Fruit fly (Drosophila melanogaster) whole organism, prepupa: ENCODE measurements around the gene Mgat3.

Source experiments
- Blimp-1 ChIP-seq: fragments of 200-800 bp; sonication (Bioruptor generic); optimal IDR thresholded peaks from 3 replicates; lab custom pipeline; 2017; ENCODE audit warnings: missing biosample characterization, missing genetic modification characterization, mild to moderate bottlenecking, moderate library complexity, missing genetic modification reagents
- CG10669 ChIP-seq: fragments of 200-800 bp; sonication (Bioruptor generic); optimal IDR thresholded peaks from 3 replicates; lab custom pipeline; 2018; ENCODE audit warnings: missing biosample characterization, mild to moderate bottlenecking, missing genetic modification characterization, moderate library complexity
- CG11762 ChIP-seq: fragments of 200-800 bp; sonication (Bioruptor generic); optimal IDR thresholded peaks from 3 replicates; lab custom pipeline; 2016; ENCODE audit warnings: missing biosample characterization, missing genetic modification characterization; ENCODE audit not compliant: insufficient read depth
- CG11902 ChIP-seq: fragments of 200-800 bp; sonication (Bioruptor generic); optimal IDR thresholded peaks from 3 replicates; lab custom pipeline; 2016; ENCODE audit warnings: missing biosample characterization, missing genetic modification characterization
- CG1621 ChIP-seq: fragments of 200-800 bp; sonication (Bioruptor generic); optimal IDR thresholded peaks from 3 replicates; lab custom pipeline; 2018; ENCODE audit warnings: missing biosample characterization, mild to moderate bottlenecking, missing genetic modification characterization
- CG16779 ChIP-seq: fragments of 200-800 bp; sonication (Bioruptor generic); optimal IDR thresholded peaks from 3 replicates; lab custom pipeline; 2017; ENCODE audit warnings: missing biosample characterization, mild to moderate bottlenecking, missing genetic modification characterization
- CG3032 ChIP-seq: fragments of 200-800 bp; optimal IDR thresholded peaks from 2 replicates; lab custom pipeline; 2019; ENCODE audit warnings: missing biosample characterization, mild to moderate bottlenecking, missing genetic modification characterization, moderate library complexity
- CG3919 ChIP-seq: fragments of 200-800 bp; sonication (Bioruptor generic); optimal IDR thresholded peaks from 3 replicates; lab custom pipeline; 2016; ENCODE audit warnings: missing biosample characterization, missing genetic modification characterization
- CG6163 ChIP-seq: fragments of 200-800 bp; sonication (Bioruptor generic); IDR thresholded peaks from 3 replicates; pipeline ENCODE4 v1.3.6; 2022; ENCODE audit warnings: missing biosample characterization, missing genetic modification characterization
- CG6276 ChIP-seq: fragments of 200-800 bp; sonication (Bioruptor generic); optimal IDR thresholded peaks from 2 replicates; lab custom pipeline; 2017; ENCODE audit warnings: missing biosample characterization, mild to moderate bottlenecking, missing genetic modification characterization
- CG6854 ChIP-seq: fragments of 200-800 bp; sonication (Bioruptor generic); optimal IDR thresholded peaks from 2 replicates; lab custom pipeline; 2017; ENCODE audit warnings: missing biosample characterization, mild to moderate bottlenecking, missing genetic modification characterization
- CG7368 ChIP-seq: fragments of 200-800 bp; sonication (Bioruptor generic); optimal IDR thresholded peaks from 3 replicates; lab custom pipeline; 2016; ENCODE audit warnings: missing biosample characterization, missing genetic modification characterization
- CG8119 ChIP-seq: fragments of 200-800 bp; sonication (Bioruptor generic); IDR thresholded peaks from 3 replicates; pipeline ENCODE4 v1.3.6; 2022; ENCODE audit warnings: missing biosample characterization, missing genetic modification characterization
- CG8319 ChIP-seq: fragments of 200-800 bp; sonication (Bioruptor generic); optimal IDR thresholded peaks from 3 replicates; lab custom pipeline; 2016; ENCODE audit warnings: missing biosample characterization, missing genetic modification characterization
- CG9139 ChIP-seq: fragments of 200-800 bp; sonication (Bioruptor generic); optimal IDR thresholded peaks from 3 replicates; lab custom pipeline; 2017; ENCODE audit warnings: missing biosample characterization, mild to moderate bottlenecking, missing genetic modification characterization
- Eip75B ChIP-seq: fragments of 200-800 bp; sonication (Bioruptor generic); optimal IDR thresholded peaks from 3 replicates; lab custom pipeline; 2016; ENCODE audit warnings: missing biosample characterization, missing genetic modification characterization
- Ets21C ChIP-seq: fragments of 200-800 bp; sonication (Bioruptor generic); optimal IDR thresholded peaks from 3 replicates; lab custom pipeline; 2016; ENCODE audit warnings: missing biosample characterization, missing genetic modification characterization
- Ets96B ChIP-seq: fragments of 200-800 bp; optimal IDR thresholded peaks from 2 replicates; lab custom pipeline; 2019; ENCODE audit warnings: missing biosample characterization, mild to moderate bottlenecking, missing genetic modification characterization, moderate library complexity
- Hr39 ChIP-seq: fragments of 200-800 bp; sonication (Bioruptor generic); optimal IDR thresholded peaks from 2 replicates; lab custom pipeline; 2016; ENCODE audit warnings: missing biosample characterization, missing genetic modification characterization
- Hr4 ChIP-seq: fragments of 200-800 bp; sonication (Bioruptor generic); optimal IDR thresholded peaks from 3 replicates; lab custom pipeline; 2016; ENCODE audit warnings: missing biosample characterization, missing genetic modification characterization
- Lpt ChIP-seq: fragments of 200-800 bp; sonication (Bioruptor generic); optimal IDR thresholded peaks from 3 replicates; lab custom pipeline; 2016; ENCODE audit warnings: missing biosample characterization, missing genetic modification characterization
- Met ChIP-seq: fragments of 200-800 bp; sonication (Bioruptor generic); optimal IDR thresholded peaks from 3 replicates; lab custom pipeline; 2016; ENCODE audit warnings: missing biosample characterization, missing genetic modification characterization
- Smox ChIP-seq: fragments of 200-800 bp; sonication (Bioruptor generic); optimal IDR thresholded peaks from 3 replicates; lab custom pipeline; 2016; ENCODE audit warnings: missing biosample characterization, missing genetic modification characterization
- Sox102F ChIP-seq: fragments of 200-800 bp; sonication (Bioruptor generic); optimal IDR thresholded peaks from 2 replicates; lab custom pipeline; 2016; ENCODE audit warnings: missing biosample characterization, mild to moderate bottlenecking, missing genetic modification characterization
- Sox14 ChIP-seq: fragments of 200-800 bp; sonication (Bioruptor generic); optimal IDR thresholded peaks from 3 replicates; lab custom pipeline; 2016; ENCODE audit warnings: missing biosample characterization, missing genetic modification characterization
- Sox15 ChIP-seq: fragments of 200-800 bp; sonication (Bioruptor generic); optimal IDR thresholded peaks from 3 replicates; lab custom pipeline; 2016; ENCODE audit warnings: missing biosample characterization, missing genetic modification characterization
- acj6 ChIP-seq: fragments of 200-800 bp; sonication (Bioruptor generic); optimal IDR thresholded peaks from 3 replicates; lab custom pipeline; 2016; ENCODE audit warnings: missing biosample characterization, missing genetic modification characterization
- dsx ChIP-seq: fragments of 200-800 bp; optimal IDR thresholded peaks from 3 replicates; lab custom pipeline; 2019; ENCODE audit warnings: missing biosample characterization, mild to moderate bottlenecking, missing genetic modification characterization, moderate library complexity; ENCODE audit not compliant: poor library complexity, severe bottlenecking
- eg ChIP-seq: fragments of 200-800 bp; sonication (Bioruptor generic); IDR thresholded peaks from 3 replicates; pipeline ENCODE4 v1.3.6; 2022; ENCODE audit warnings: missing biosample characterization, missing genetic modification characterization
- esn ChIP-seq: fragments of 200-800 bp; sonication (Bioruptor generic); optimal IDR thresholded peaks from 2 replicates; lab custom pipeline; 2016; ENCODE audit warnings: missing biosample characterization, mild to moderate bottlenecking, missing genetic modification characterization, moderate library complexity
- fd85E ChIP-seq: fragments of 200-800 bp; sonication (Bioruptor generic); optimal IDR thresholded peaks from 3 replicates; lab custom pipeline; 2016; ENCODE audit warnings: missing biosample characterization, missing genetic modification characterization
- fkh ChIP-seq: fragments of 200-800 bp; sonication (Bioruptor generic); optimal IDR thresholded peaks from 3 replicates; lab custom pipeline; 2017; ENCODE audit warnings: missing biosample characterization, mild to moderate bottlenecking, missing genetic modification characterization, moderate library complexity
- pdm3 ChIP-seq: fragments of 200-800 bp; sonication (Bioruptor generic); optimal IDR thresholded peaks from 3 replicates; lab custom pipeline; 2016; ENCODE audit warnings: missing biosample characterization, missing genetic modification characterization
- salr ChIP-seq, 2 experiments: fragments of 200-800 bp; sonication (Bioruptor generic); optimal IDR thresholded peaks; 3 replicates each; lab custom pipeline; 2016 to 2018; ENCODE audit warnings: missing biosample characterization in 2 of 2, missing genetic modification characterization in 2 of 2, mild to moderate bottlenecking in 1 of 2
- spab ChIP-seq: fragments of 200-800 bp; sonication (Bioruptor generic); optimal IDR thresholded peaks from 2 replicates; lab custom pipeline; 2017; ENCODE audit warnings: missing biosample characterization, mild to moderate bottlenecking, missing genetic modification characterization, missing genetic modification reagents
- ss ChIP-seq, 2 experiments: fragments of 200-800 bp; sonication (Bioruptor generic); optimal IDR thresholded peaks; 2 replicates in 1 of 2; 3 replicates in 1 of 2; lab custom pipeline; 2017 to 2018; ENCODE audit warnings: mild to moderate bottlenecking in 2 of 2, missing biosample characterization in 2 of 2, missing genetic modification characterization in 2 of 2, moderate library complexity in 1 of 2
- svp ChIP-seq: fragments of 200-800 bp; sonication (Bioruptor generic); peaks from one replicate; lab custom pipeline; 2016; ENCODE audit warnings: missing biosample characterization, missing genetic modification characterization
- vri ChIP-seq: fragments of 200-800 bp; sonication (Bioruptor generic); optimal IDR thresholded peaks from 3 replicates; lab custom pipeline; 2016; ENCODE audit warnings: missing biosample characterization, mild to moderate bottlenecking, missing genetic modification characterization

Gene Mgat3

dm6 chr2L:13145035-13145683 is 37.2 kb downstream of the Mgat3 start (continued):
- TF ChIP-seq CG10669 (GFP tag; lab: Kevin White, UChicago) (no peak), CG8119 (GFP tag; lab: Robert Waterston, UW) (peak; percentile 70), dsx (no peak), CG1621 (tag; lab: Kevin White, UChicago) (no peak), spab (GFP tag; lab: Kevin White, UChicago) (no peak), Met (GFP tag; lab: Kevin White, UChicago) (peak; percentile 43), CG16779 (tag; lab: Kevin White, UChicago) (no peak), Smox (GFP tag; lab: Kevin White, UChicago) (peak; percentile 23), CG6163 (GFP tag; lab: Robert Waterston, UW) (no peak; the same call in 2 of the 3 replicates), Sox15 (no peak), fkh (GFP tag; lab: Kevin White, UChicago) (peak; percentile 45), CG6854 (no peak), Sox102F (no peak), CG7368 (GFP tag; lab: Kevin White, UChicago) (no peak), vri (GFP tag; lab: Kevin White, UChicago) (no peak), ss (GFP tag; optimal IDR thresholded peaks at IDR 0.05; lab: Kevin White, UChicago) (no peak), fd85E (GFP tag; lab: Kevin White, UChicago) (no peak), Hr4 (peak; percentile 75), svp (GFP tag; lab: Kevin White, UChicago) (peak; percentile 50), Sox14 (GFP tag; lab: Kevin White, UChicago) (peak; percentile 1), CG3032 (tag; lab: Kevin White, UChicago) (no peak), Hr39 (peak; percentile 52)
- TF ChIP-seq, all 60 proteins: peak for 30

dm6 chr2L:13143522-13143921 is 38.9 kb downstream of the Mgat3 start, which contains the start of gene CG16978:
TSS of gene CG16978 (minus strand) at chr2L:13143622.
- TF ChIP-seq spab (GFP tag; lab: Kevin White, UChicago) (no peak), CG11762 (GFP tag; lab: Kevin White, UChicago) (no peak), Hr4 (no peak)

dm6 chr2L:13142803-13143202 is 39.6 kb downstream of the Mgat3 start, which contains the start of gene CG9928:
TSS of gene CG9928 (minus strand) at chr2L:13142903.
- TF ChIP-seq Ets21C (GFP tag; lab: Kevin White, UChicago) (no peak), Eip75B (GFP tag; lab: Kevin White, UChicago) (no peak), svp (GFP tag; lab: Kevin White, UChicago) (peak; percentile 81), CG9139 (GFP tag; lab: Kevin White, UChicago) (no peak)

dm6 chr2L:13140891-13141290 is 41.5 kb downstream of the Mgat3 start:
- TF ChIP-seq eg (GFP tag; lab: Robert Waterston, UW) (no peak), Met (GFP tag; lab: Kevin White, UChicago) (no peak), esn (GFP tag; lab: Kevin White, UChicago) (no peak), Ets21C (GFP tag; lab: Kevin White, UChicago) (no peak), Hr4 (no peak), CG6276 (GFP tag; lab: Kevin White, UChicago) (no peak), fkh (GFP tag; lab: Kevin White, UChicago) (no peak), Hr39 (no peak), CG8319 (GFP tag; lab: Kevin White, UChicago) (no peak), fd85E (GFP tag; lab: Kevin White, UChicago) (no peak)

- no peak for TF ChIP-seq Lpt (GFP tag; lab: Kevin White, UChicago)
- no peak for TF ChIP-seq acj6 (GFP tag; lab: Kevin White, UChicago)
- TF ChIP-seq Sox102F = no peak
- no peak for TF ChIP-seq CG11902
- TF ChIP-seq Ets96B (tag; lab: Kevin White, UChicago) = no peak
- TF ChIP-seq CG3919 (GFP tag; lab: Kevin White, UChicago) = no peak
- TF ChIP-seq CG1621 (tag; lab: Kevin White, UChicago) = no peak
- TF ChIP-seq esn (GFP tag; lab: Kevin White, UChicago) = no peak
- no peak for TF ChIP-seq pdm3
- TF ChIP-seq salr (GFP tag; optimal IDR thresholded peaks at IDR 0.05; lab: Kevin White, UChicago) = no peak
- TF ChIP-seq Ets21C (GFP tag; lab: Kevin White, UChicago) = no peak
- no peak for TF ChIP-seq CG3032 (tag; lab: Kevin White, UChicago)
- TF ChIP-seq Blimp-1 (GFP tag; lab: Kevin White, UChicago) = no peak
- no peak for TF ChIP-seq CG7368 (GFP tag; lab: Kevin White, UChicago)
Observed at dm6 chr2L:13135929-13136328, 46.5 kb downstream of the Mgat3 start.
